Fruit fly (Drosophila melanogaster) whole organism, prepupa: ENCODE measurements around the gene Sf3b2.

ENCODE experiments used
- CG1621 ChIP-seq: fragments of 200-800 bp; sonication (Bioruptor generic); optimal IDR thresholded peaks from 3 replicates; lab custom pipeline; 2018; ENCODE audit warnings: missing biosample characterization, mild to moderate bottlenecking, missing genetic modification characterization
- CG32006 ChIP-seq: fragments of 200-800 bp; sonication (Bioruptor generic); optimal IDR thresholded peaks from 3 replicates; lab custom pipeline; 2017; ENCODE audit warnings: missing biosample characterization, mild to moderate bottlenecking, missing genetic modification characterization
- CG7368 ChIP-seq: fragments of 200-800 bp; sonication (Bioruptor generic); optimal IDR thresholded peaks from 3 replicates; lab custom pipeline; 2016; ENCODE audit warnings: missing biosample characterization, missing genetic modification characterization
- Eip78C ChIP-seq: fragments of 200-800 bp; sonication (Bioruptor generic); peaks from one replicate; lab custom pipeline; 2016; ENCODE audit warnings: missing biosample characterization, missing genetic modification characterization
- Ets21C ChIP-seq: fragments of 200-800 bp; sonication (Bioruptor generic); optimal IDR thresholded peaks from 3 replicates; lab custom pipeline; 2016; ENCODE audit warnings: missing biosample characterization, missing genetic modification characterization
- Hr38 ChIP-seq: sonication (Bioruptor generic); optimal IDR thresholded peaks from 2 replicates; lab custom pipeline; 2016; ENCODE audit warnings: missing biosample characterization, missing genetic modification characterization
- OdsH ChIP-seq: fragments of 200-800 bp; sonication (Bioruptor generic); optimal IDR thresholded peaks from 3 replicates; lab custom pipeline; 2016; ENCODE audit warnings: missing biosample characterization, missing genetic modification characterization
- fd59A ChIP-seq: fragments of 200-800 bp; sonication (Bioruptor generic); optimal IDR thresholded peaks from 2 replicates; lab custom pipeline; 2017; ENCODE audit warnings: missing biosample characterization, mild to moderate bottlenecking, missing genetic modification characterization, missing genetic modification reagents

- TF ChIP-seq CG32006 (GFP tag; lab: Kevin White, UChicago) (no peak), Eip78C (no peak), OdsH (GFP tag; lab: Kevin White, UChicago) (no peak), fd59A (no peak), CG1621 (no peak), CG7368 (GFP tag; lab: Kevin White, UChicago) (no peak), Hr38 (GFP tag; lab: Kevin White, UChicago) (no peak), Ets21C (GFP tag; lab: Kevin White, UChicago) (no peak)
These were observed 49.9 kb downstream of the Sf3b2 start, which contains the start of gene CG9643 for dm6 chr2L:2979091-2979490.
